Worm (Caenorhabditis elegans) whole organism, dauer: ENCODE data around the gene H12D21.9.

Experiments
- unc-62 ChIP-seq: sonication (generic microtip); optimal IDR thresholded peaks from 2 replicates; lab custom pipeline; 2017; ENCODE audit warnings: missing biosample characterization, missing genetic modification reagents, missing genetic modification characterization

The H12D21.9 gene

ce11 chrV:14858503-14858902 is 50.8 kb downstream of the H12D21.9 start, which contains the start of gene npr-13:
Gene npr-13 (minus strand): TSS chrV:14858603.
- no peak for TF ChIP-seq unc-62 (GFP tag; lab: Kevin White, UChicago)

- TF ChIP-seq unc-62 (GFP tag; lab: Kevin White, UChicago), result no peak
Measured at ce11 chrV:14855626-14856025, 53.7 kb downstream of the H12D21.9 start.

- TF ChIP-seq unc-62 (GFP tag; lab: Kevin White, UChicago), result no peak
Measured at ce11 chrV:14854261-14854660, 55.0 kb downstream of the H12D21.9 start.

ce11 chrV:14853739-14854138 is 55.5 kb downstream of the H12D21.9 start:
- TF ChIP-seq unc-62 (GFP tag; lab: Kevin White, UChicago), result no peak

- no peak for TF ChIP-seq unc-62 (GFP tag; lab: Kevin White, UChicago)
Measured at ce11 chrV:14852620-14853019, 56.7 kb downstream of the H12D21.9 start.

- TF ChIP-seq unc-62 (GFP tag; lab: Kevin White, UChicago), result no peak
Measured at ce11 chrV:14851972-14852371, 57.3 kb downstream of the H12D21.9 start.
